Fruit fly (Drosophila melanogaster) whole organism, embryonic: ENCODE data around the gene CG42404.

Experiments
- CG10959 ChIP-seq: fragments of 200-800 bp; sonication (Bioruptor generic); IDR thresholded peaks from 2 replicates; pipeline ENCODE4 v1.3.6; 2022; ENCODE audit warnings: missing biosample characterization, missing genetic modification characterization
- CG12659 ChIP-seq: fragments of 200-800 bp; sonication (Bioruptor generic); optimal IDR thresholded peaks from 3 replicates; lab custom pipeline; 2017; ENCODE audit warnings: mild to moderate bottlenecking, missing biosample characterization, missing genetic modification reagents, missing genetic modification characterization
- CG12744 ChIP-seq: fragments of 200-800 bp; sonication (Bioruptor generic); optimal IDR thresholded peaks from 2 replicates; lab custom pipeline; 2016; ENCODE audit warnings: missing biosample characterization, missing genetic modification characterization
- CG13287 ChIP-seq: fragments of 200-800 bp; sonication (Bioruptor generic); IDR thresholded peaks from 2 replicates; pipeline ENCODE4 v1.3.6; 2022; ENCODE audit warnings: missing biosample characterization, missing genetic modification characterization; ENCODE audit not compliant: partially characterized antibody
- CG13424 ChIP-seq: fragments of 200-800 bp; sonication (Bioruptor generic); optimal IDR thresholded peaks from 2 replicates; lab custom pipeline; 2019; ENCODE audit warnings: missing biosample characterization, mild to moderate bottlenecking, missing genetic modification characterization, moderate library complexity
- CG13624 ChIP-seq: fragments of 200-800 bp; sonication (Bioruptor generic); optimal IDR thresholded peaks from 2 replicates; lab custom pipeline; 2016; ENCODE audit warnings: missing biosample characterization, missing genetic modification characterization
- CG13775 ChIP-seq: fragments of 200-800 bp; sonication (Bioruptor generic); optimal IDR thresholded peaks from 3 replicates; lab custom pipeline; 2017; ENCODE audit warnings: missing biosample characterization, mild to moderate bottlenecking, missing genetic modification characterization
- CG14050 ChIP-seq: fragments of 200-800 bp; sonication (Bioruptor generic); IDR thresholded peaks from 3 replicates; pipeline ENCODE4 v1.3.6; 2022; ENCODE audit warnings: missing biosample characterization, missing genetic modification characterization
- CG14710 ChIP-seq: fragments of 200-800 bp; sonication (Bioruptor generic); optimal IDR thresholded peaks from 3 replicates; lab custom pipeline; 2019; ENCODE audit warnings: missing biosample characterization, mild to moderate bottlenecking, missing genetic modification characterization, moderate library complexity
- CG16813 ChIP-seq: fragments of 200-800 bp; sonication (Bioruptor generic); IDR thresholded peaks from 3 replicates; pipeline ENCODE4 v1.3.6; 2022; ENCODE audit warnings: missing biosample characterization, missing genetic modification characterization; ENCODE audit not compliant: partially characterized antibody
- CG17912 ChIP-seq: fragments of 200-800 bp; sonication (Bioruptor generic); optimal IDR thresholded peaks from 2 replicates; lab custom pipeline; 2018; ENCODE audit warnings: missing biosample characterization, mild to moderate bottlenecking, missing genetic modification characterization
- CG2120 ChIP-seq: fragments of 200-800 bp; sonication (Bioruptor generic); optimal IDR thresholded peaks from 3 replicates; lab custom pipeline; 2016; ENCODE audit warnings: missing biosample characterization, missing genetic modification characterization
- CG2199 ChIP-seq: fragments of 200-800 bp; sonication (Bioruptor generic); IDR thresholded peaks from 3 replicates; pipeline ENCODE4 v1.3.6; 2022; ENCODE audit warnings: missing biosample characterization, missing genetic modification characterization
- CG31224 ChIP-seq: fragments of 200-800 bp; sonication (Bioruptor generic); IDR thresholded peaks from 2 replicates; pipeline ENCODE4 v1.3.6; 2022; ENCODE audit warnings: missing biosample characterization, missing genetic modification characterization
- CG42726 ChIP-seq: fragments of 200-800 bp; sonication (Bioruptor generic); IDR thresholded peaks from 2 replicates; pipeline ENCODE4 v1.3.6; 2022; ENCODE audit warnings: missing biosample characterization, missing genetic modification characterization; ENCODE audit not compliant: partially characterized antibody
- CG43689 ChIP-seq: fragments of 200-800 bp; sonication (Bioruptor generic); IDR thresholded peaks from 2 replicates; pipeline ENCODE4 v1.3.6; 2022; ENCODE audit warnings: missing biosample characterization, missing genetic modification characterization
- CG4730 ChIP-seq: fragments of 200-800 bp; sonication (Bioruptor generic); IDR thresholded peaks from 2 replicates; pipeline ENCODE4 v1.3.6; 2022; ENCODE audit warnings: missing biosample characterization, missing genetic modification characterization
- CG7357 ChIP-seq: fragments of 200-800 bp; sonication (Bioruptor generic); IDR thresholded peaks from 3 replicates; pipeline ENCODE4 v1.3.6; 2022; ENCODE audit warnings: missing biosample characterization, missing genetic modification characterization
- Dfd ChIP-seq, 2 experiments: fragments of >200 bp; optimal IDR thresholded peaks; 2 replicates each; lab custom pipeline; 2017; ENCODE audit warnings: missing biosample characterization in 2 of 2, missing genetic modification characterization in 2 of 2
- Hey ChIP-seq: fragments of 200-800 bp; sonication (Bioruptor generic); optimal IDR thresholded peaks from 3 replicates; lab custom pipeline; 2018; ENCODE audit warnings: missing biosample characterization, mild to moderate bottlenecking, missing genetic modification characterization
- Hr3 ChIP-seq: fragments of 200-800 bp; sonication (Bioruptor generic); optimal IDR thresholded peaks from 3 replicates; lab custom pipeline; 2016; ENCODE audit warnings: missing biosample characterization, missing genetic modification characterization
- Hr78 ChIP-seq, 2 experiments: fragments of 200-800 bp in 1 of 2; fragments of >200 bp in 1 of 2; sonication (Bioruptor generic) in 1 of 2; optimal IDR thresholded peaks; 2 replicates each; lab custom pipeline; 2017 to 2019; ENCODE audit warnings: missing biosample characterization in 2 of 2, missing genetic modification characterization in 2 of 2, mild to moderate bottlenecking in 1 of 2, moderate library complexity in 1 of 2
- Jarid2 ChIP-seq: fragments of 200-800 bp; sonication (Bioruptor generic); optimal IDR thresholded peaks from 3 replicates; lab custom pipeline; 2017; ENCODE audit warnings: mild to moderate bottlenecking, missing biosample characterization, missing genetic modification reagents, missing genetic modification characterization
- Kr ChIP-seq: fragments of 200-800 bp; sonication (Bioruptor generic); optimal IDR thresholded peaks from 2 replicates; lab custom pipeline; 2017; ENCODE audit warnings: missing biosample characterization, mild to moderate bottlenecking, missing genetic modification characterization
- NK7.1 ChIP-seq: fragments of 200-800 bp; sonication (Bioruptor generic); optimal IDR thresholded peaks from 3 replicates; lab custom pipeline; 2016; ENCODE audit warnings: missing biosample characterization, missing genetic modification characterization
- Scr ChIP-seq: fragments of 200-800 bp; sonication (Bioruptor generic); IDR thresholded peaks from 2 replicates; pipeline ENCODE4 v1.3.6; 2022; ENCODE audit warnings: missing biosample characterization, missing genetic modification characterization; ENCODE audit not compliant: partially characterized antibody
- Stat92E ChIP-seq, 3 experiments: fragments of >200 bp in 2 of 3; fragments of 200-800 bp in 1 of 3; sonication (Bioruptor generic) in 1 of 3; optimal IDR thresholded peaks; 2 replicates each; lab custom pipeline; 2017 to 2019; ENCODE audit warnings: missing biosample characterization in 3 of 3, missing genetic modification characterization in 3 of 3, mild to moderate bottlenecking in 1 of 3, moderate library complexity in 1 of 3
- br ChIP-seq: fragments of >200 bp; optimal IDR thresholded peaks from 2 replicates; lab custom pipeline; 2017
- cad ChIP-seq: fragments of >200 bp; optimal IDR thresholded peaks from 2 replicates; lab custom pipeline; 2017; ENCODE audit warnings: missing biosample characterization, missing genetic modification characterization
- corto ChIP-seq: fragments of 200-800 bp; sonication (Bioruptor generic); optimal IDR thresholded peaks from 2 replicates; lab custom pipeline; 2016; ENCODE audit warnings: missing biosample characterization, mild to moderate bottlenecking, missing genetic modification characterization, moderate library complexity
- croc ChIP-seq: fragments of 200-800 bp; sonication (Bioruptor generic); conservative IDR thresholded peaks from 3 replicates; pipeline ENCODE4 v1.3.6; 2022; ENCODE audit warnings: missing biosample characterization, missing genetic modification characterization
- danr ChIP-seq: fragments of 200-800 bp; sonication (Bioruptor generic); IDR thresholded peaks from 2 replicates; pipeline ENCODE4 v1.3.6; 2022; ENCODE audit warnings: missing biosample characterization, missing genetic modification characterization
- dmrt11E ChIP-seq: fragments of 200-800 bp; sonication (Bioruptor generic); optimal IDR thresholded peaks from 3 replicates; lab custom pipeline; 2018; ENCODE audit warnings: missing biosample characterization, mild to moderate bottlenecking, missing genetic modification characterization, moderate library complexity
- dmrt99B ChIP-seq: fragments of 200-800 bp; sonication (Bioruptor generic); optimal IDR thresholded peaks from 2 replicates; lab custom pipeline; 2018; ENCODE audit warnings: missing biosample characterization, mild to moderate bottlenecking, missing genetic modification characterization, moderate library complexity
- fd3F ChIP-seq: fragments of 200-800 bp; sonication (Bioruptor generic); optimal IDR thresholded peaks from 2 replicates; lab custom pipeline; 2018; ENCODE audit warnings: missing biosample characterization, mild to moderate bottlenecking, missing genetic modification characterization, moderate library complexity
- gcm2 ChIP-seq: fragments of 200-800 bp; sonication (Bioruptor generic); optimal IDR thresholded peaks from 2 replicates; lab custom pipeline; 2016; ENCODE audit warnings: missing biosample characterization, missing genetic modification characterization
- gfzf ChIP-seq: fragments of 200-800 bp; sonication (Bioruptor generic); optimal IDR thresholded peaks from 2 replicates; lab custom pipeline; 2016; ENCODE audit warnings: missing biosample characterization, mild to moderate bottlenecking, missing genetic modification characterization, moderate library complexity
- lbe ChIP-seq: fragments of 200-800 bp; sonication (Bioruptor generic); optimal IDR thresholded peaks from 2 replicates; lab custom pipeline; 2016; ENCODE audit warnings: missing biosample characterization, mild to moderate bottlenecking, missing genetic modification characterization
- lmd ChIP-seq: fragments of 200-800 bp; sonication (Bioruptor generic); IDR thresholded peaks from 2 replicates; pipeline ENCODE4 v1.3.6; 2022; ENCODE audit warnings: missing biosample characterization, missing genetic modification characterization
- oc ChIP-seq: fragments of 200-800 bp; sonication (Bioruptor generic); optimal IDR thresholded peaks from 2 replicates; lab custom pipeline; 2018; ENCODE audit warnings: missing biosample characterization, mild to moderate bottlenecking, missing genetic modification characterization, moderate library complexity
- salm ChIP-seq: fragments of 200-800 bp; sonication (Bioruptor generic); optimal IDR thresholded peaks from 2 replicates; lab custom pipeline; 2018; ENCODE audit warnings: missing biosample characterization, mild to moderate bottlenecking, missing genetic modification characterization
- sima ChIP-seq: fragments of 200-800 bp; sonication (Bioruptor generic); optimal IDR thresholded peaks from 2 replicates; lab custom pipeline; 2016; ENCODE audit warnings: missing biosample characterization, missing genetic modification characterization
- slbo ChIP-seq: fragments of 200-800 bp; sonication (Bioruptor generic); IDR thresholded peaks from 2 replicates; pipeline ENCODE4 v1.3.6; 2022; ENCODE audit warnings: missing biosample characterization, missing genetic modification characterization
- sna ChIP-seq: fragments of 200-800 bp; sonication (Bioruptor generic); IDR thresholded peaks from 2 replicates; pipeline ENCODE4 v1.3.6; 2022; ENCODE audit warnings: missing biosample characterization, missing genetic modification characterization; ENCODE audit not compliant: partially characterized antibody
- sob ChIP-seq: fragments of 200-800 bp; sonication (Bioruptor generic); IDR thresholded peaks from 2 replicates; pipeline ENCODE4 v1.3.6; 2022; ENCODE audit warnings: missing biosample characterization, missing genetic modification characterization
- tna ChIP-seq: fragments of 200-800 bp; sonication (Bioruptor generic); IDR thresholded peaks from 2 replicates; pipeline ENCODE4 v1.3.6; 2022; ENCODE audit warnings: missing biosample characterization, missing genetic modification characterization; ENCODE audit not compliant: partially characterized antibody
- usp ChIP-seq: fragments of >200 bp; optimal IDR thresholded peaks from 2 replicates; lab custom pipeline; 2017; ENCODE audit warnings: missing biosample characterization, missing genetic modification characterization
- zen ChIP-seq: fragments of 200-800 bp; sonication (Bioruptor generic); optimal IDR thresholded peaks from 3 replicates; lab custom pipeline; 2018; ENCODE audit warnings: missing biosample characterization, mild to moderate bottlenecking, missing genetic modification characterization, moderate library complexity

CG42404 gene

DNA sequence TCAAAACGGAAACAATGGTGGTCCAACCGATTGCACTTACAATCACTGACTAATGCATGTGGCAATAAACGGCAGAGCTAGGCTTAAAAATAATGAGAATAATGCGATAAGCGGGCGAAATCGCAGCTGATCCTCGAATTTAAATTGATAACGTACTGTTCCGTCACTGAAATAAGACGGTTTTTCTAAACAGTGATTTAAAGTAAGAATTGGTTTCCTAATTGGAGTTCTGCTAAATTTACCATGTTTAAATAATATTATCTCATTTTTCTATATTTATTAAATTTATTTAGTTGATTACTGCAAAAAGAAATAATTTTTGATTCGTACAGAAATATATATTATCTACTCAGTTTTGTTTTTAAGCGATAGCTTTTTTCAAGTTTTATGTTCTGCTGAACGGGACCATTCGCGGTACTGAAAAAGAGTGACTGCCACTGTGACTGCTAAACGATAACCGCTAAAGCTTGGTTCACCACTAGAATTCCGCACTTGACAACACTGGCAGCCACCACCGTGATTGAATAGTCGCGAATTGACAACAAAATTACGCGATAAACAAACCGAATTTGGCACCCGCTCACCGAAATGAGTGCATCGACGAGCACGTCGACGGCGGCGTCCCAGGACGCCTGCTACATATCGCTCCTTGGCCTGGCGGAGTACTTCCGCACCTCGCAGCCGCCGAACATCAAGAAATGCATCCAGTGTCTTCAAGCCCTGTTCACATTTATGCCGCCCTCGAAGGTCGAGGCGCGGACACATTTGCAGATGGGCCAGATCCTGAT is 41.0 kb upstream of the CG42404 start, which contains the start of the genes Spn88Eb and Mau2 (continued):
- TF ChIP-seq dmrt99B (tag; lab: Kevin White, UChicago): no peak
- peak; percentile 63 for TF ChIP-seq zen (tag; lab: Kevin White, UChicago)
- TF ChIP-seq Kr (GFP tag; lab: Kevin White, UChicago): no peak
- TF ChIP-seq CG7357: no peak
- TF ChIP-seq lmd (GFP tag; lab: Robert Waterston, UW): peak; percentile 83
- peak; percentile 66 for TF ChIP-seq CG14710 (tag; lab: Kevin White, UChicago)
- TF ChIP-seq Scr: peak; percentile 77
- no peak for TF ChIP-seq CG43689
- TF ChIP-seq CG12659 (GFP tag; lab: Kevin White, UChicago): peak; percentile 75
- TF ChIP-seq gcm2 (GFP tag; lab: Kevin White, UChicago): no peak
- peak; percentile 34; the same call in 2 of the 3 replicates for TF ChIP-seq CG14050 (GFP tag; lab: Robert Waterston, UW)
- TF ChIP-seq salm: no peak
- peak; percentile 60 for TF ChIP-seq CG13424 (tag; lab: Kevin White, UChicago)
- peak; percentile 94 for TF ChIP-seq sob (GFP tag; lab: Robert Waterston, UW)
- TF ChIP-seq sima (GFP tag; lab: Kevin White, UChicago): no peak
- no peak for TF ChIP-seq br
- 0 out of 2 replicates have a peak, but pooled peaks have one; percentile 30 for TF ChIP-seq CG4730 (GFP tag; lab: Robert Waterston, UW)
- no peak for TF ChIP-seq dmrt11E (tag; lab: Kevin White, UChicago)
- peak; percentile 56; the same call in 1 of the 2 replicates for TF ChIP-seq sna (GFP tag; lab: Robert Waterston, UW)
- TF ChIP-seq danr: no peak
- TF ChIP-seq gfzf: peak; percentile 28
- no peak for TF ChIP-seq corto (GFP tag; lab: Kevin White, UChicago)
- TF ChIP-seq CG42726: peak; percentile 67
- TF ChIP-seq croc (GFP tag; lab: Robert Waterston, UW): peak; percentile 56; the same call in 2 of the 3 replicates
- peak; percentile 57 for TF ChIP-seq lbe
- TF ChIP-seq CG17912 (GFP tag; lab: Kevin White, UChicago): peak; percentile 26
- no peak for TF ChIP-seq CG10959 (GFP tag; lab: Robert Waterston, UW)
- TF ChIP-seq cad: no peak
- no peak for TF ChIP-seq oc (tag; lab: Kevin White, UChicago)
- TF ChIP-seq Hey: no peak
- no peak for TF ChIP-seq usp (GFP tag; lab: Kevin White, UChicago)
- TF ChIP-seq Dfd (GFP tag; optimal IDR thresholded peaks at IDR 0.05; lab: Kevin White, UChicago): no peak
- no peak for TF ChIP-seq Stat92E (GFP tag; optimal IDR thresholded peaks at IDR 0.05; lab: Kevin White, UChicago)
- TF ChIP-seq Hr3 (GFP tag; lab: Kevin White, UChicago): peak; percentile 60
- no peak for TF ChIP-seq NK7.1 (GFP tag; lab: Kevin White, UChicago)
- TF ChIP-seq CG13775 (GFP tag; lab: Kevin White, UChicago): peak; percentile 18
- no peak for TF ChIP-seq Jarid2 (GFP tag; lab: Kevin White, UChicago)
- peak; percentile 70 for TF ChIP-seq CG31224 (GFP tag; lab: Robert Waterston, UW)
- no peak for TF ChIP-seq Hr78 (GFP tag; optimal IDR thresholded peaks at IDR 0.05; lab: Kevin White, UChicago)
- peak; percentile 81 for TF ChIP-seq CG2120 (GFP tag; lab: Kevin White, UChicago)
- peak; percentile 34 for TF ChIP-seq fd3F (GFP tag; lab: Kevin White, UChicago)
- TF ChIP-seq CG13287: peak; percentile 79
- TF ChIP-seq tna: peak; percentile 39; the same call in 1 of the 2 replicates
- 0 out of 3 replicates have a peak, but pooled peaks have one; percentile 40 for TF ChIP-seq CG2199 (GFP tag; lab: Robert Waterston, UW)
- peak; percentile 69 for TF ChIP-seq CG16813 (GFP tag; lab: Robert Waterston, UW)
- TF ChIP-seq CG12744 (GFP tag; lab: Kevin White, UChicago): no peak
- peak; percentile 91 for TF ChIP-seq slbo (GFP tag; lab: Robert Waterston, UW)
- TF ChIP-seq CG13624: peak; percentile 30
